Worm (Caenorhabditis elegans) whole organism, L3 larva: Measurements from ENCODE around the gene F29C4.4.
A peak's percentile ranks its signal among the peaks of the same experiment; 100 is the strongest.
"Not testable (repeated sequence)": the region's sequence is repeated elsewhere in the genome, so short reads cannot be mapped to it uniquely, and the experiment has no call there.

Source experiments
- R02D3.7 ChIP-seq: fragments of 150-350 bp; optimal IDR thresholded peaks from 2 replicates; lab custom pipeline; 2014; ENCODE audit warnings: missing biosample characterization, missing genetic modification characterization
- ZK546.5 ChIP-seq: sonication (generic microtip); optimal IDR thresholded peaks from 2 replicates; lab custom pipeline; 2017; ENCODE audit warnings: missing biosample characterization, missing genetic modification characterization
- aly-2 ChIP-seq: fragments of 150-350 bp; optimal IDR thresholded peaks from 2 replicates; lab custom pipeline; 2014; ENCODE audit warnings: missing biosample characterization, missing genetic modification characterization
- ceh-28 ChIP-seq: fragments of 150-350 bp; optimal IDR thresholded peaks from 2 replicates; lab custom pipeline; 2014; ENCODE audit warnings: missing biosample characterization, missing genetic modification reagents, missing genetic modification characterization
- ceh-9 ChIP-seq: sonication (generic microtip); optimal IDR thresholded peaks from 2 replicates; lab custom pipeline; 2018; ENCODE audit warnings: missing biosample characterization, missing genetic modification characterization
- elt-1 ChIP-seq: fragments of 150-350 bp; optimal IDR thresholded peaks from 2 replicates; lab custom pipeline; 2014; ENCODE audit warnings: missing biosample characterization, missing genetic modification characterization
- elt-3 ChIP-seq, 3 experiments: fragments of 150-350 bp in 1 of 3; sonication (generic microtip) in 2 of 3; optimal IDR thresholded peaks; 2 replicates in 2 of 3; 4 replicates in 1 of 3; lab custom pipeline; 2014 to 2017; ENCODE audit warnings: missing biosample characterization in 3 of 3, missing genetic modification characterization in 3 of 3
- eor-1 ChIP-seq, 2 experiments: fragments of 150-350 bp; optimal IDR thresholded peaks; 2 replicates each; lab custom pipeline; 2014 to 2018; ENCODE audit warnings: missing biosample characterization in 2 of 2, missing genetic modification characterization in 2 of 2
- fkh-2 ChIP-seq: fragments of 150-350 bp; optimal IDR thresholded peaks from 2 replicates; lab custom pipeline; 2014; ENCODE audit warnings: missing biosample characterization, missing genetic modification reagents, missing genetic modification characterization
- hmg-11 ChIP-seq: sonication (generic microtip); optimal IDR thresholded peaks from 2 replicates; lab custom pipeline; 2016; ENCODE audit warnings: missing genetic modification characterization, missing compliant biosample characterization
- jun-1 ChIP-seq: fragments of 150-350 bp; optimal IDR thresholded peaks from 2 replicates; lab custom pipeline; 2014; ENCODE audit warnings: missing biosample characterization, missing genetic modification reagents, missing genetic modification characterization
- lin-15B ChIP-seq: fragments of 150-350 bp; optimal IDR thresholded peaks from 2 replicates; lab custom pipeline; 2014; ENCODE audit warnings: missing biosample characterization, missing genetic modification characterization
- lin-39 ChIP-seq: fragments of 150-350 bp; optimal IDR thresholded peaks from 2 replicates; lab custom pipeline; 2018; ENCODE audit warnings: missing biosample characterization, missing genetic modification reagents, missing genetic modification characterization
- mdl-1 ChIP-seq: fragments of 150-350 bp; optimal IDR thresholded peaks from 2 replicates; lab custom pipeline; 2014; ENCODE audit warnings: missing biosample characterization, missing genetic modification characterization
- mml-1 ChIP-seq: fragments of 150-350 bp; sonication (generic microtip); optimal IDR thresholded peaks from 3 replicates; lab custom pipeline; 2014; ENCODE audit warnings: missing biosample characterization, missing genetic modification characterization
- nfya-1 ChIP-seq: sonication (generic microtip); optimal IDR thresholded peaks from 2 replicates; lab custom pipeline; 2017; ENCODE audit warnings: missing genetic modification characterization, mild to moderate bottlenecking, missing compliant biosample characterization, antibody characterized with exemption, moderate library complexity; ENCODE audit not compliant: insufficient read depth
- nhr-11 ChIP-seq: fragments of 150-350 bp; optimal IDR thresholded peaks from 2 replicates; lab custom pipeline; 2014; ENCODE audit warnings: missing biosample characterization, missing genetic modification characterization
- nhr-12 ChIP-seq: fragments of 150-350 bp; optimal IDR thresholded peaks from 2 replicates; lab custom pipeline; 2014; ENCODE audit warnings: missing biosample characterization, missing genetic modification characterization
- nhr-23 ChIP-seq: fragments of 150-350 bp; optimal IDR thresholded peaks from 2 replicates; lab custom pipeline; 2014; ENCODE audit warnings: missing biosample characterization, missing genetic modification reagents, missing genetic modification characterization
- nhr-237 ChIP-seq: fragments of 150-350 bp; optimal IDR thresholded peaks from 2 replicates; lab custom pipeline; 2014; ENCODE audit warnings: missing biosample characterization, missing genetic modification characterization
- nhr-25 ChIP-seq: sonication (generic microtip); optimal IDR thresholded peaks from 2 replicates; lab custom pipeline; 2017; ENCODE audit warnings: missing biosample characterization, missing genetic modification characterization
- nhr-28 ChIP-seq: fragments of 150-350 bp; optimal IDR thresholded peaks from 2 replicates; lab custom pipeline; 2014; ENCODE audit warnings: missing biosample characterization, missing genetic modification characterization
- pha-4 ChIP-seq: fragments of 150-350 bp; optimal IDR thresholded peaks from 2 replicates; lab custom pipeline; 2014; ENCODE audit warnings: missing biosample characterization, missing genetic modification reagents, missing genetic modification characterization
- pqm-1 ChIP-seq: fragments of 150-350 bp; optimal IDR thresholded peaks from 2 replicates; lab custom pipeline; 2017; ENCODE audit warnings: missing biosample characterization, missing genetic modification characterization, inconsistent platforms
- sea-2 ChIP-seq: fragments of 150-350 bp; sonication (generic microtip); optimal IDR thresholded peaks from 4 replicates; lab custom pipeline; 2014; ENCODE audit warnings: missing biosample characterization, missing genetic modification reagents, missing genetic modification characterization
- tbx-2 ChIP-seq: sonication (generic microtip); optimal IDR thresholded peaks from 2 replicates; lab custom pipeline; 2016; ENCODE audit warnings: mild to moderate bottlenecking, missing genetic modification characterization, missing compliant biosample characterization
- unc-62 ChIP-seq: fragments of 150-350 bp; sonication (generic microtip); optimal IDR thresholded peaks from 4 replicates; lab custom pipeline; 2014; ENCODE audit warnings: missing biosample characterization, missing genetic modification reagents, missing genetic modification characterization
- ztf-11 ChIP-seq: fragments of 150-350 bp; optimal IDR thresholded peaks from 2 replicates; lab custom pipeline; 2014; ENCODE audit warnings: missing biosample characterization, missing genetic modification characterization
- ztf-4 ChIP-seq: fragments of 150-350 bp; optimal IDR thresholded peaks from 2 replicates; lab custom pipeline; 2014; ENCODE audit warnings: missing biosample characterization, missing genetic modification characterization

F29C4.4 gene

DNA sequence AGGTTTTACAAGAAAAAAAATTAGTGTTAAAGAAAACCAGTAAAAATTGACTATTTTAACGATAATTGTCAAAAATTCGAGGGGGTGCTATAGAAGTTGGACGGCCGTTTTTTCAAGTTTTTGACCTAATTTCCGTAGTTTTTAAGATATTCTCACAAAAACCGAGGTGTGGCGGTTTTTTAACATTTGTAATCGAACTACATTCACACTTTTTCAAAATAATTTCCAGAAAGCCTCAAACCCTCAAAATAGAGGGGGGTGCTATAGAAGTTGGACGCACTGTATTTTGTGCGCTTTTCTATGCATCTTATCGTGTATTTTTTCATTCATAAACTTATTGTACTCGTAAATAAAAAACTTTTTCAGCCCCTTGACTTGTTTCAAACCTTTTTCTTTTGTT is at the start of gene F29C4.4:
F29C4.4 (plus strand) TSS at position 301 of the 400 bp plus-strand sequence.
- not testable (repeated sequence) for TF ChIP-seq nhr-237, hmg-11, aly-2 (tag; lab: Kevin White, UChicago)

- TF ChIP-seq lin-39 (tag; lab: Kevin White, UChicago) (no peak), ZK546.5 (no peak), nfya-1 (tag; lab: Kevin White, UChicago) (no peak), ztf-4 (no peak), unc-62 (GFP tag; lab: Kevin White, UChicago) (no peak), nhr-28 (tag; lab: Kevin White, UChicago) (no peak), nhr-25 (tag; lab: Kevin White, UChicago) (no peak), elt-3 (tag; optimal IDR thresholded peaks at IDR 0.05; lab: Kevin White, UChicago) (no peak)
Measured at ce11 chrIV:71266-71665, 40.2 kb upstream of the F29C4.4 start.

DNA sequence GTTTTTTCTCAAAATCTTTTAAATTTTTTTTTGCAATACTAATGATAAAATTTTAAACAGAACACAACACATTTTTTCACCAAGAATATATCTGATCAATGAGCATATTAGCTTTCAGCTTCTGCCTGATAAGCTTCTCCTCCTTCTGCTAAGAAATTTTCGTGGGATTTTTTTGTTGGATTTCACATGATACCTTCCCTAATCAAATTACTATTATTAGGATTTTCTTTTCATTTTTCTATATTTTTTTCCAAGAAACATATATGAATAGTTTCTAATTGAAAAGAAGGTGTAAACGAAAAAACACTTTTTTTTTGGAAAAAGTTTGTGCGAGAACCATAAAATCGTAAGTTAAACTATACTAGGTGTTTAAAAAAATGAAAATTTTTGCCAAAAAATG is 38.3 kb upstream of the F29C4.4 start:
- no peak for TF ChIP-seq fkh-2 (tag; lab: Kevin White, UChicago)
- no peak for TF ChIP-seq nhr-23

- no peak for TF ChIP-seq pha-4 (tag; lab: Kevin White, UChicago)
- no peak for TF ChIP-seq lin-15B (tag; lab: Kevin White, UChicago)
- TF ChIP-seq nhr-12 (tag; lab: Kevin White, UChicago) = no peak
- TF ChIP-seq ceh-9 (tag; lab: Kevin White, UChicago) = no peak
- no peak for TF ChIP-seq mdl-1
Measured at ce11 chrIV:76070-76469, 35.4 kb upstream of the F29C4.4 start, which contains the start of gene T05C7.8. Gene T05C7.8, plus strand, starts transcription at chrIV:76370.

DNA sequence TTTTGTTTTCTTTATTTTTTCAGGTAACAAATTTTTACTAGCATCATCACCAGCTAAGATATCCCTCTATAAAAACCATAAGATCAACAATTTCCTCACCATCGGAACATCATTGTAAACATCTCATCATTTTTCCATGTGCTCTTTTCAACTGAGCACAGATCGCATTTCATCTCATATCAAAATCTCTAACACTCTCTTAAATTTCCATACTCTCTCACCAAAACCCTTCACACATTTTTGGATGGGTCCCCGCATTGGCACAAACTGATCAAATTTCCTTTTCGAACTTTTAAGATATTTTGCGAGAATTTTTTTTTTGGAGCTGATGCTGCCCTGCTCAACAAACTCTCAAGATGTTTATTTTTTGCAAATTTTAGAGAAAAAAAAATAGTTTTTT is 34.1 kb upstream of the F29C4.4 start:
- no peak for TF ChIP-seq aly-2 (tag; lab: Kevin White, UChicago)
- no peak for TF ChIP-seq ceh-28 (tag; lab: Kevin White, UChicago)
- no peak for TF ChIP-seq jun-1 (tag; lab: Kevin White, UChicago)
- TF ChIP-seq ztf-11 = no peak
- no peak for TF ChIP-seq nhr-23
- TF ChIP-seq hmg-11 (tag; lab: Kevin White, UChicago) = no peak
- no peak for TF ChIP-seq mml-1
- no peak for TF ChIP-seq nfya-1 (tag; lab: Kevin White, UChicago)
- TF ChIP-seq mdl-1 = no peak
- TF ChIP-seq pqm-1 (tag; lab: Kevin White, UChicago) = no peak
- no peak for TF ChIP-seq R02D3.7 (tag; lab: Kevin White, UChicago)
- no peak for TF ChIP-seq eor-1 (tag; optimal IDR thresholded peaks at IDR 0.05; lab: Kevin White, UChicago)
- no peak for TF ChIP-seq fkh-2 (tag; lab: Kevin White, UChicago)
- TF ChIP-seq lin-39 (tag; lab: Kevin White, UChicago) = no peak
- TF ChIP-seq pha-4 (tag; lab: Kevin White, UChicago) = no peak
- TF ChIP-seq ZK546.5 = no peak
- TF ChIP-seq nhr-12 (tag; lab: Kevin White, UChicago) = no peak
- no peak for TF ChIP-seq sea-2 (GFP tag; lab: Kevin White, UChicago)
- no peak for TF ChIP-seq elt-1 (tag; lab: Kevin White, UChicago)
- no peak for TF ChIP-seq nhr-237 (tag; lab: Kevin White, UChicago)

ce11 chrIV:78206-78605 is 33.3 kb upstream of the F29C4.4 start:
- no peak for TF ChIP-seq tbx-2 (tag; lab: Kevin White, UChicago)
- peak; percentile 3 for TF ChIP-seq pha-4 (tag; lab: Kevin White, UChicago)
- no peak for TF ChIP-seq nhr-28 (tag; lab: Kevin White, UChicago)

DNA sequence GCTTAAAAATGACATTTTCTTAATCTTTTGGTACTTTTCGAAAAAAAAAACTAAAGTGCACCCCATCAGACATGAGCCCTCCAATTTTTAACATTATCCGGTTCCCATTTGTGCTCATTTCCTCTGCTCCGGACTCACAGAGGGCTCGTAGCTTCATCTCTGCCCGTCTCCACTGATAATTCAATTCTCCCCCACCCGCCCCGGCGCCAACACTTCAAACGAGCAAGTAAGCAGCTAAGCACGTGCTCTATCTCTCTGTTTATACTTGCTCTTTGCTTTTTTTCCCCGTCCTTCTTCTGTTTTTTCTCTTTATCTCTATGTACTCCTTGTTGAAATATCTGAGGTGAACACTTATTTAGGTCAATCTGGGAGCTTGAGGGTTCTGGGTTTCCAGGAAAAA is 32.3 kb upstream of the F29C4.4 start, which contains the start of gene T05C7.9:
T05C7.9 (plus strand) TSS at position 72 of the 400 bp plus-strand sequence.
- peak; percentile 18 for TF ChIP-seq nfya-1 (tag; lab: Kevin White, UChicago)
- peak; percentile 78 for TF ChIP-seq pha-4 (tag; lab: Kevin White, UChicago)
- TF ChIP-seq mml-1 = no peak
- no peak for TF ChIP-seq nhr-11 (tag; lab: Kevin White, UChicago)
- no peak for TF ChIP-seq lin-39 (tag; lab: Kevin White, UChicago)
